Fruit fly (Drosophila melanogaster) whole organism, prepupa: ENCODE data around the gene SPARC.

ENCODE experiments used
- Blimp-1 ChIP-seq: fragments of 200-800 bp; sonication (Bioruptor generic); optimal IDR thresholded peaks from 3 replicates; lab custom pipeline; 2017; ENCODE audit warnings: missing biosample characterization, missing genetic modification characterization, mild to moderate bottlenecking, moderate library complexity, missing genetic modification reagents
- CG10669 ChIP-seq: fragments of 200-800 bp; sonication (Bioruptor generic); optimal IDR thresholded peaks from 3 replicates; lab custom pipeline; 2018; ENCODE audit warnings: missing biosample characterization, mild to moderate bottlenecking, missing genetic modification characterization, moderate library complexity
- CG11294 ChIP-seq: fragments of 200-800 bp; sonication (Bioruptor generic); IDR thresholded peaks from 2 replicates; pipeline ENCODE4 v1.3.6; 2022; ENCODE audit warnings: missing biosample characterization, missing genetic modification characterization
- CG11762 ChIP-seq: fragments of 200-800 bp; sonication (Bioruptor generic); optimal IDR thresholded peaks from 3 replicates; lab custom pipeline; 2016; ENCODE audit warnings: missing biosample characterization, missing genetic modification characterization; ENCODE audit not compliant: insufficient read depth
- CG11902 ChIP-seq: fragments of 200-800 bp; sonication (Bioruptor generic); optimal IDR thresholded peaks from 3 replicates; lab custom pipeline; 2016; ENCODE audit warnings: missing biosample characterization, missing genetic modification characterization
- CG15336 ChIP-seq: fragments of 200-800 bp; sonication (Bioruptor generic); IDR thresholded peaks from 2 replicates; pipeline ENCODE4 v1.3.6; 2022; ENCODE audit warnings: missing biosample characterization, missing genetic modification characterization
- CG1621 ChIP-seq: fragments of 200-800 bp; sonication (Bioruptor generic); optimal IDR thresholded peaks from 3 replicates; lab custom pipeline; 2018; ENCODE audit warnings: missing biosample characterization, mild to moderate bottlenecking, missing genetic modification characterization
- CG16779 ChIP-seq: fragments of 200-800 bp; sonication (Bioruptor generic); optimal IDR thresholded peaks from 3 replicates; lab custom pipeline; 2017; ENCODE audit warnings: missing biosample characterization, mild to moderate bottlenecking, missing genetic modification characterization
- CG31627 ChIP-seq: fragments of 200-800 bp; sonication (Bioruptor generic); optimal IDR thresholded peaks from 3 replicates; lab custom pipeline; 2016; ENCODE audit warnings: missing biosample characterization, missing genetic modification characterization
- CG32006 ChIP-seq: fragments of 200-800 bp; sonication (Bioruptor generic); optimal IDR thresholded peaks from 3 replicates; lab custom pipeline; 2017; ENCODE audit warnings: missing biosample characterization, mild to moderate bottlenecking, missing genetic modification characterization
- CG34406 ChIP-seq: fragments of 200-800 bp; sonication (Bioruptor generic); optimal IDR thresholded peaks from 3 replicates; lab custom pipeline; 2016; ENCODE audit warnings: missing biosample characterization, missing genetic modification characterization
- CG3919 ChIP-seq: fragments of 200-800 bp; sonication (Bioruptor generic); optimal IDR thresholded peaks from 3 replicates; lab custom pipeline; 2016; ENCODE audit warnings: missing biosample characterization, missing genetic modification characterization
- CG4318 ChIP-seq: fragments of 200-800 bp; sonication (Bioruptor generic); optimal IDR thresholded peaks from 3 replicates; lab custom pipeline; 2017; ENCODE audit warnings: missing biosample characterization, mild to moderate bottlenecking, missing genetic modification characterization
- CG6163 ChIP-seq: fragments of 200-800 bp; sonication (Bioruptor generic); IDR thresholded peaks from 3 replicates; pipeline ENCODE4 v1.3.6; 2022; ENCODE audit warnings: missing biosample characterization, missing genetic modification characterization
- CG6792 ChIP-seq: fragments of 200-800 bp; sonication (Bioruptor generic); optimal IDR thresholded peaks from 3 replicates; lab custom pipeline; 2016; ENCODE audit warnings: missing biosample characterization, missing genetic modification characterization
- CG6808 ChIP-seq: fragments of 200-800 bp; sonication (Bioruptor generic); optimal IDR thresholded peaks from 3 replicates; lab custom pipeline; 2017; ENCODE audit warnings: missing biosample characterization, missing genetic modification characterization, mild to moderate bottlenecking, moderate library complexity, missing genetic modification reagents
- CG6854 ChIP-seq: fragments of 200-800 bp; sonication (Bioruptor generic); optimal IDR thresholded peaks from 2 replicates; lab custom pipeline; 2017; ENCODE audit warnings: missing biosample characterization, mild to moderate bottlenecking, missing genetic modification characterization
- CG8119 ChIP-seq: fragments of 200-800 bp; sonication (Bioruptor generic); IDR thresholded peaks from 3 replicates; pipeline ENCODE4 v1.3.6; 2022; ENCODE audit warnings: missing biosample characterization, missing genetic modification characterization
- CG8319 ChIP-seq: fragments of 200-800 bp; sonication (Bioruptor generic); optimal IDR thresholded peaks from 3 replicates; lab custom pipeline; 2016; ENCODE audit warnings: missing biosample characterization, missing genetic modification characterization
- CG9139 ChIP-seq: fragments of 200-800 bp; sonication (Bioruptor generic); optimal IDR thresholded peaks from 3 replicates; lab custom pipeline; 2017; ENCODE audit warnings: missing biosample characterization, mild to moderate bottlenecking, missing genetic modification characterization
- Eip75B ChIP-seq: fragments of 200-800 bp; sonication (Bioruptor generic); optimal IDR thresholded peaks from 3 replicates; lab custom pipeline; 2016; ENCODE audit warnings: missing biosample characterization, missing genetic modification characterization
- Eip78C ChIP-seq: fragments of 200-800 bp; sonication (Bioruptor generic); peaks from one replicate; lab custom pipeline; 2016; ENCODE audit warnings: missing biosample characterization, missing genetic modification characterization
- Eip93F ChIP-seq: fragments of 200-800 bp; sonication (Bioruptor generic); optimal IDR thresholded peaks from 2 replicates; lab custom pipeline; 2016; ENCODE audit warnings: missing biosample characterization, mild to moderate bottlenecking, missing genetic modification characterization
- Ets96B ChIP-seq: fragments of 200-800 bp; optimal IDR thresholded peaks from 2 replicates; lab custom pipeline; 2019; ENCODE audit warnings: missing biosample characterization, mild to moderate bottlenecking, missing genetic modification characterization, moderate library complexity
- Gug ChIP-seq: fragments of 200-800 bp; sonication (Bioruptor generic); IDR thresholded peaks from 2 replicates; pipeline ENCODE4 v1.3.6; 2022; ENCODE audit warnings: missing biosample characterization, missing genetic modification characterization
- Hr4 ChIP-seq: fragments of 200-800 bp; sonication (Bioruptor generic); optimal IDR thresholded peaks from 3 replicates; lab custom pipeline; 2016; ENCODE audit warnings: missing biosample characterization, missing genetic modification characterization
- Lpt ChIP-seq: fragments of 200-800 bp; sonication (Bioruptor generic); optimal IDR thresholded peaks from 3 replicates; lab custom pipeline; 2016; ENCODE audit warnings: missing biosample characterization, missing genetic modification characterization
- Met ChIP-seq: fragments of 200-800 bp; sonication (Bioruptor generic); optimal IDR thresholded peaks from 3 replicates; lab custom pipeline; 2016; ENCODE audit warnings: missing biosample characterization, missing genetic modification characterization
- OdsH ChIP-seq: fragments of 200-800 bp; sonication (Bioruptor generic); optimal IDR thresholded peaks from 3 replicates; lab custom pipeline; 2016; ENCODE audit warnings: missing biosample characterization, missing genetic modification characterization
- Smox ChIP-seq: fragments of 200-800 bp; sonication (Bioruptor generic); optimal IDR thresholded peaks from 3 replicates; lab custom pipeline; 2016; ENCODE audit warnings: missing biosample characterization, missing genetic modification characterization
- Sox102F ChIP-seq: fragments of 200-800 bp; sonication (Bioruptor generic); optimal IDR thresholded peaks from 2 replicates; lab custom pipeline; 2016; ENCODE audit warnings: missing biosample characterization, mild to moderate bottlenecking, missing genetic modification characterization
- achi ChIP-seq: fragments of 200-800 bp; sonication (Bioruptor generic); optimal IDR thresholded peaks from 3 replicates; lab custom pipeline; 2016; ENCODE audit warnings: missing biosample characterization, missing genetic modification characterization
- acj6 ChIP-seq: fragments of 200-800 bp; sonication (Bioruptor generic); optimal IDR thresholded peaks from 3 replicates; lab custom pipeline; 2016; ENCODE audit warnings: missing biosample characterization, missing genetic modification characterization
- cyc ChIP-seq: fragments of 200-800 bp; sonication (Bioruptor generic); optimal IDR thresholded peaks from 3 replicates; lab custom pipeline; 2016; ENCODE audit warnings: missing biosample characterization, missing genetic modification characterization
- dac ChIP-seq: fragments of 200-800 bp; sonication (Bioruptor generic); optimal IDR thresholded peaks from 2 replicates; lab custom pipeline; 2017; ENCODE audit warnings: missing biosample characterization, mild to moderate bottlenecking, missing genetic modification characterization
- dsx ChIP-seq: fragments of 200-800 bp; optimal IDR thresholded peaks from 3 replicates; lab custom pipeline; 2019; ENCODE audit warnings: missing biosample characterization, mild to moderate bottlenecking, missing genetic modification characterization, moderate library complexity; ENCODE audit not compliant: poor library complexity, severe bottlenecking
- eg ChIP-seq: fragments of 200-800 bp; sonication (Bioruptor generic); IDR thresholded peaks from 3 replicates; pipeline ENCODE4 v1.3.6; 2022; ENCODE audit warnings: missing biosample characterization, missing genetic modification characterization
- esn ChIP-seq: fragments of 200-800 bp; sonication (Bioruptor generic); optimal IDR thresholded peaks from 2 replicates; lab custom pipeline; 2016; ENCODE audit warnings: missing biosample characterization, mild to moderate bottlenecking, missing genetic modification characterization, moderate library complexity
- fd85E ChIP-seq: fragments of 200-800 bp; sonication (Bioruptor generic); optimal IDR thresholded peaks from 3 replicates; lab custom pipeline; 2016; ENCODE audit warnings: missing biosample characterization, missing genetic modification characterization
- fkh ChIP-seq: fragments of 200-800 bp; sonication (Bioruptor generic); optimal IDR thresholded peaks from 3 replicates; lab custom pipeline; 2017; ENCODE audit warnings: missing biosample characterization, mild to moderate bottlenecking, missing genetic modification characterization, moderate library complexity
- lz ChIP-seq: fragments of 200-800 bp; sonication (Bioruptor generic); optimal IDR thresholded peaks from 3 replicates; lab custom pipeline; 2016; ENCODE audit warnings: missing biosample characterization, missing genetic modification characterization
- net ChIP-seq: fragments of 200-800 bp; sonication (Bioruptor generic); optimal IDR thresholded peaks from 3 replicates; lab custom pipeline; 2016; ENCODE audit warnings: missing biosample characterization, missing genetic modification characterization
- pdm3 ChIP-seq: fragments of 200-800 bp; sonication (Bioruptor generic); optimal IDR thresholded peaks from 3 replicates; lab custom pipeline; 2016; ENCODE audit warnings: missing biosample characterization, missing genetic modification characterization
- spab ChIP-seq: fragments of 200-800 bp; sonication (Bioruptor generic); optimal IDR thresholded peaks from 2 replicates; lab custom pipeline; 2017; ENCODE audit warnings: missing biosample characterization, mild to moderate bottlenecking, missing genetic modification characterization, missing genetic modification reagents
- ss ChIP-seq, 2 experiments: fragments of 200-800 bp; sonication (Bioruptor generic); optimal IDR thresholded peaks; 2 replicates in 1 of 2; 3 replicates in 1 of 2; lab custom pipeline; 2017 to 2018; ENCODE audit warnings: mild to moderate bottlenecking in 2 of 2, missing biosample characterization in 2 of 2, missing genetic modification characterization in 2 of 2, moderate library complexity in 1 of 2
- svp ChIP-seq: fragments of 200-800 bp; sonication (Bioruptor generic); peaks from one replicate; lab custom pipeline; 2016; ENCODE audit warnings: missing biosample characterization, missing genetic modification characterization
- topi ChIP-seq: fragments of 200-800 bp; sonication (Bioruptor generic); optimal IDR thresholded peaks from 3 replicates; lab custom pipeline; 2016; ENCODE audit warnings: missing biosample characterization, missing genetic modification characterization
- vri ChIP-seq: fragments of 200-800 bp; sonication (Bioruptor generic); optimal IDR thresholded peaks from 3 replicates; lab custom pipeline; 2016; ENCODE audit warnings: missing biosample characterization, mild to moderate bottlenecking, missing genetic modification characterization

Gene SPARC

DNA sequence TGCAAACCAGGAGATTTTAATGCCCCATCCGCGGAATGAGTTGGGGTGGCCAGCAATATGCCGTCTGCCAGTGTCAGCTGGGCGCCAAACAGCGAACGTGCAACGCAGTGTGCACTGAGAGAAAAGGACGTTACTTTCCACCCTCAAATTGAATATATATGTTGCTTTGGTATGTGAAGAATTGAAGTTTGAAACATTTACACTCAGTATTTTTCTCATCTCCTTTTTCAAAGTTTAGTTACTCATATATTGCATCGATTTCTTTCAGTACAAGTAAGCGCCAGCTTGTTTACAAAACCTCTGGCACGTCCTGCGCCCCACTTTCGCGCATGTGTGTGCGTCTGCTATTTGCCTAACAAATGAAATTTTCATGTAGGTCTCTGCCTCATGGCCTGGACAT lies 12.6 kb downstream of the SPARC start (continued):
- peak; percentile 71 for TF ChIP-seq svp
- no peak for TF ChIP-seq dac (GFP tag; lab: Kevin White, UChicago)
- TF ChIP-seq eg (GFP tag; lab: Robert Waterston, UW): peak; percentile 65
- no peak for TF ChIP-seq CG8319
- peak; percentile 16 for TF ChIP-seq acj6 (GFP tag; lab: Kevin White, UChicago)
- TF ChIP-seq CG34406: peak; percentile 0
- TF ChIP-seq fkh (GFP tag; lab: Kevin White, UChicago): peak; percentile 8
- no peak for TF ChIP-seq Lpt
- no peak for TF ChIP-seq CG4318 (GFP tag; lab: Kevin White, UChicago)
- peak; percentile 39; the same call in 1 of the 2 replicates for TF ChIP-seq CG15336 (GFP tag; lab: Robert Waterston, UW)
- TF ChIP-seq topi (GFP tag; lab: Kevin White, UChicago): peak; percentile 49
- TF ChIP-seq CG6854 (GFP tag; lab: Kevin White, UChicago): no peak
- TF ChIP-seq CG10669 (GFP tag; lab: Kevin White, UChicago): peak; percentile 29
- peak; percentile 34 for TF ChIP-seq CG3919 (GFP tag; lab: Kevin White, UChicago)
- TF ChIP-seq CG6792 (GFP tag; lab: Kevin White, UChicago): peak; percentile 50
- TF ChIP-seq Blimp-1: no peak
- TF ChIP-seq vri (GFP tag; lab: Kevin White, UChicago): peak; percentile 35
- TF ChIP-seq Met (GFP tag; lab: Kevin White, UChicago): peak; percentile 50
- peak; percentile 52 for TF ChIP-seq CG32006 (GFP tag; lab: Kevin White, UChicago)
- peak; percentile 64 for TF ChIP-seq CG8119
- peak; percentile 33 for TF ChIP-seq net
- peak; percentile 33 for TF ChIP-seq dsx
- TF ChIP-seq CG31627 (GFP tag; lab: Kevin White, UChicago): peak; percentile 41
- TF ChIP-seq CG1621 (tag; lab: Kevin White, UChicago): peak; percentile 22
- peak; percentile 22 for TF ChIP-seq cyc (GFP tag; lab: Kevin White, UChicago)
- no peak for TF ChIP-seq fd85E (GFP tag; lab: Kevin White, UChicago)
- TF ChIP-seq Hr4 (GFP tag; lab: Kevin White, UChicago): no peak
- no peak for TF ChIP-seq CG11762
- peak; percentile 16 for TF ChIP-seq CG6808 (GFP tag; lab: Kevin White, UChicago)
- TF ChIP-seq Gug: peak; percentile 75
- no peak for TF ChIP-seq CG11902 (GFP tag; lab: Kevin White, UChicago)
- peak; percentile 80 for TF ChIP-seq CG6163
- TF ChIP-seq Eip78C (GFP tag; lab: Kevin White, UChicago): peak; percentile 73
- TF ChIP-seq, all 60 proteins: peak for 44

dm6 chr3R:26853699-26854098 lies 18.1 kb downstream of the SPARC start:
- TF ChIP-seq CG31627 (GFP tag; lab: Kevin White, UChicago): peak; percentile 9
- peak; percentile 67 for TF ChIP-seq CG6163
- peak; percentile 41 for TF ChIP-seq CG32006 (GFP tag; lab: Kevin White, UChicago)
- TF ChIP-seq CG4318 (GFP tag; lab: Kevin White, UChicago): no peak
- no peak for TF ChIP-seq topi (GFP tag; lab: Kevin White, UChicago)
- TF ChIP-seq vri (GFP tag; lab: Kevin White, UChicago): no peak
- TF ChIP-seq CG8319: no peak
- TF ChIP-seq CG10669 (GFP tag; lab: Kevin White, UChicago): peak; percentile 12
- TF ChIP-seq Eip78C (GFP tag; lab: Kevin White, UChicago): peak; percentile 65
- no peak for TF ChIP-seq Lpt
- TF ChIP-seq CG11902 (GFP tag; lab: Kevin White, UChicago): no peak
- TF ChIP-seq spab (GFP tag; lab: Kevin White, UChicago): no peak
- TF ChIP-seq cyc (GFP tag; lab: Kevin White, UChicago): no peak
- TF ChIP-seq Smox (GFP tag; lab: Kevin White, UChicago): peak; percentile 10
- TF ChIP-seq CG34406: no peak
- TF ChIP-seq Eip75B (GFP tag; lab: Kevin White, UChicago): peak; percentile 38
- TF ChIP-seq net: peak; percentile 26
- TF ChIP-seq CG9139 (GFP tag; lab: Kevin White, UChicago): no peak
- TF ChIP-seq Sox102F (GFP tag; lab: Kevin White, UChicago): peak; percentile 30
- TF ChIP-seq Met (GFP tag; lab: Kevin White, UChicago): peak; percentile 22
- no peak for TF ChIP-seq Ets96B (tag; lab: Kevin White, UChicago)
- TF ChIP-seq CG15336 (GFP tag; lab: Robert Waterston, UW): peak; percentile 39; the same call in 1 of the 2 replicates
- no peak for TF ChIP-seq Blimp-1
- peak; percentile 28 for TF ChIP-seq lz (GFP tag; lab: Kevin White, UChicago)
- no peak for TF ChIP-seq CG11762
- peak; percentile 5 for TF ChIP-seq esn (GFP tag; lab: Kevin White, UChicago)
- no peak for TF ChIP-seq OdsH
- no peak for TF ChIP-seq Eip93F
- peak; percentile 12 for TF ChIP-seq achi (GFP tag; lab: Kevin White, UChicago)
- no peak for TF ChIP-seq CG11294 (GFP tag; lab: Robert Waterston, UW)
- no peak for TF ChIP-seq CG16779 (tag; lab: Kevin White, UChicago)
- TF ChIP-seq ss (GFP tag; optimal IDR thresholded peaks at IDR 0.05; lab: Kevin White, UChicago): peak in 1 of 2 experiments; percentile 24
- TF ChIP-seq pdm3 (GFP tag; lab: Kevin White, UChicago): peak; percentile 36
